Worm (Caenorhabditis elegans) whole organism, L3 larva: ENCODE measurements around the gene F07C6.4.

ENCODE experiments used
- R02D3.7 ChIP-seq: fragments of 150-350 bp; optimal IDR thresholded peaks from 2 replicates; lab custom pipeline; 2014; ENCODE audit warnings: missing biosample characterization, missing genetic modification characterization
- ZK546.5 ChIP-seq: sonication (generic microtip); optimal IDR thresholded peaks from 2 replicates; lab custom pipeline; 2017; ENCODE audit warnings: missing biosample characterization, missing genetic modification characterization
- aly-2 ChIP-seq: fragments of 150-350 bp; optimal IDR thresholded peaks from 2 replicates; lab custom pipeline; 2014; ENCODE audit warnings: missing biosample characterization, missing genetic modification characterization
- ceh-28 ChIP-seq: fragments of 150-350 bp; optimal IDR thresholded peaks from 2 replicates; lab custom pipeline; 2014; ENCODE audit warnings: missing biosample characterization, missing genetic modification reagents, missing genetic modification characterization
- egl-27 ChIP-seq: sonication (generic microtip); optimal IDR thresholded peaks from 4 replicates; lab custom pipeline; 2017; ENCODE audit warnings: missing biosample characterization, missing genetic modification reagents, missing genetic modification characterization
- egl-5 ChIP-seq: fragments of 150-350 bp; optimal IDR thresholded peaks from 2 replicates; lab custom pipeline; 2017; ENCODE audit warnings: missing biosample characterization, missing genetic modification reagents, missing genetic modification characterization, inconsistent platforms
- elt-2 ChIP-seq: sonication (generic microtip); optimal IDR thresholded peaks from 2 replicates; lab custom pipeline; 2016; ENCODE audit warnings: missing genetic modification reagents, mild to moderate bottlenecking, missing genetic modification characterization, missing compliant biosample characterization
- eor-1 ChIP-seq, 2 experiments: fragments of 150-350 bp; optimal IDR thresholded peaks; 2 replicates each; lab custom pipeline; 2014 to 2018; ENCODE audit warnings: missing biosample characterization in 2 of 2, missing genetic modification characterization in 2 of 2
- fkh-10 ChIP-seq: sonication (generic microtip); optimal IDR thresholded peaks from 2 replicates; lab custom pipeline; 2017; ENCODE audit warnings: missing biosample characterization, missing genetic modification reagents, missing genetic modification characterization
- hmg-11 ChIP-seq: sonication (generic microtip); optimal IDR thresholded peaks from 2 replicates; lab custom pipeline; 2016; ENCODE audit warnings: missing genetic modification characterization, missing compliant biosample characterization
- jun-1 ChIP-seq: fragments of 150-350 bp; optimal IDR thresholded peaks from 2 replicates; lab custom pipeline; 2014; ENCODE audit warnings: missing biosample characterization, missing genetic modification reagents, missing genetic modification characterization
- lin-15B ChIP-seq: fragments of 150-350 bp; optimal IDR thresholded peaks from 2 replicates; lab custom pipeline; 2014; ENCODE audit warnings: missing biosample characterization, missing genetic modification characterization
- lsy-12 ChIP-seq: sonication (generic microtip); optimal IDR thresholded peaks from 2 replicates; lab custom pipeline; 2016; ENCODE audit warnings: mild to moderate bottlenecking, missing genetic modification characterization, missing compliant biosample characterization
- mdl-1 ChIP-seq: fragments of 150-350 bp; optimal IDR thresholded peaks from 2 replicates; lab custom pipeline; 2014; ENCODE audit warnings: missing biosample characterization, missing genetic modification characterization
- mml-1 ChIP-seq: fragments of 150-350 bp; sonication (generic microtip); optimal IDR thresholded peaks from 3 replicates; lab custom pipeline; 2014; ENCODE audit warnings: missing biosample characterization, missing genetic modification characterization
- nfya-1 ChIP-seq: sonication (generic microtip); optimal IDR thresholded peaks from 2 replicates; lab custom pipeline; 2017; ENCODE audit warnings: missing genetic modification characterization, mild to moderate bottlenecking, missing compliant biosample characterization, antibody characterized with exemption, moderate library complexity; ENCODE audit not compliant: insufficient read depth
- nhr-12 ChIP-seq: fragments of 150-350 bp; optimal IDR thresholded peaks from 2 replicates; lab custom pipeline; 2014; ENCODE audit warnings: missing biosample characterization, missing genetic modification characterization
- nhr-23 ChIP-seq: fragments of 150-350 bp; optimal IDR thresholded peaks from 2 replicates; lab custom pipeline; 2014; ENCODE audit warnings: missing biosample characterization, missing genetic modification reagents, missing genetic modification characterization
- nhr-237 ChIP-seq: fragments of 150-350 bp; optimal IDR thresholded peaks from 2 replicates; lab custom pipeline; 2014; ENCODE audit warnings: missing biosample characterization, missing genetic modification characterization
- nhr-25 ChIP-seq: sonication (generic microtip); optimal IDR thresholded peaks from 2 replicates; lab custom pipeline; 2017; ENCODE audit warnings: missing biosample characterization, missing genetic modification characterization
- nhr-43 ChIP-seq: sonication (generic microtip); optimal IDR thresholded peaks from 2 replicates; lab custom pipeline; 2016; ENCODE audit warnings: mild to moderate bottlenecking, missing genetic modification characterization, missing compliant biosample characterization; ENCODE audit not compliant: poor library complexity, severe bottlenecking
- nhr-77 ChIP-seq: fragments of 150-350 bp; optimal IDR thresholded peaks from 2 replicates; lab custom pipeline; 2014; ENCODE audit warnings: missing biosample characterization, missing genetic modification characterization
- pha-4 ChIP-seq: fragments of 150-350 bp; optimal IDR thresholded peaks from 2 replicates; lab custom pipeline; 2014; ENCODE audit warnings: missing biosample characterization, missing genetic modification reagents, missing genetic modification characterization
- sea-2 ChIP-seq: fragments of 150-350 bp; sonication (generic microtip); optimal IDR thresholded peaks from 4 replicates; lab custom pipeline; 2014; ENCODE audit warnings: missing biosample characterization, missing genetic modification reagents, missing genetic modification characterization
- skn-1 ChIP-seq: fragments of 150-350 bp; optimal IDR thresholded peaks from 2 replicates; lab custom pipeline; 2014; ENCODE audit warnings: missing biosample characterization, missing genetic modification characterization
- snpc-4 ChIP-seq: fragments of 150-350 bp; optimal IDR thresholded peaks from 2 replicates; lab custom pipeline; 2014; ENCODE audit warnings: missing biosample characterization, missing genetic modification characterization
- tbx-2 ChIP-seq: sonication (generic microtip); optimal IDR thresholded peaks from 2 replicates; lab custom pipeline; 2016; ENCODE audit warnings: mild to moderate bottlenecking, missing genetic modification characterization, missing compliant biosample characterization
- unc-39 ChIP-seq: sonication (generic microtip); optimal IDR thresholded peaks from 4 replicates; lab custom pipeline; 2017; ENCODE audit warnings: missing biosample characterization, missing genetic modification characterization
- unc-62 ChIP-seq: fragments of 150-350 bp; sonication (generic microtip); optimal IDR thresholded peaks from 4 replicates; lab custom pipeline; 2014; ENCODE audit warnings: missing biosample characterization, missing genetic modification reagents, missing genetic modification characterization
- ztf-4 ChIP-seq: fragments of 150-350 bp; optimal IDR thresholded peaks from 2 replicates; lab custom pipeline; 2014; ENCODE audit warnings: missing biosample characterization, missing genetic modification characterization

The F07C6.4 gene

DNA sequence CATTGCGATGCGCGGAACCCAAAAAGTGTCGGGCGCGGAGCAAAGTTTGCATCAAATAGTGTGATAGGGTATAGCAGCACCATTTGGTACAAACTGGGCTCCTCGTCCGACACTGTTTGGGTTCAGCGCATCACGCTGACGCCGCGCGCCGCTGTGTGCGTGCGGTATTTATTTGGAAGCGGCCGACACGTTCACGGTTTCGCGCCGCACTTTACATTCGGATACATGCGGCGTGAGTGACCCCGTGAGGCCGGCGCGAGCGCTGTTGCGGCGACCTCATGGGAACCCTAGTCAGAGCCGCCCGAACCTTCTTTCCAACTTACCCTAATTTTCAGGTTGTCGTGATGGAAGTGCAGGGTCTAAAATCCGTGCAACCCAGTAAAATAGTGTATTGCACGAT is 24.7 kb upstream of the F07C6.4 start:
- TF ChIP-seq jun-1 (no peak), sea-2 (GFP tag; lab: Kevin White, UChicago) (no peak), ceh-28 (tag; lab: Kevin White, UChicago) (no peak), nhr-25 (tag; lab: Kevin White, UChicago) (no peak), elt-2 (tag; lab: Kevin White, UChicago) (no peak), egl-27 (tag; lab: Kevin White, UChicago) (no peak), aly-2 (tag; lab: Kevin White, UChicago) (no peak), nhr-77 (tag; lab: Kevin White, UChicago) (no peak), mdl-1 (no peak), skn-1 (tag; lab: Kevin White, UChicago) (no peak), fkh-10 (no peak), ztf-4 (no peak), pha-4 (tag; lab: Kevin White, UChicago) (no peak)

ce11 chrIV:12781804-12782449 is 23.8 kb upstream of the F07C6.4 start:
- TF ChIP-seq lin-15B (no peak), hmg-11 (tag; lab: Kevin White, UChicago) (no peak), tbx-2 (tag; lab: Kevin White, UChicago) (no peak), ztf-4 (no peak), nhr-43 (tag; lab: Kevin White, UChicago) (no peak), R02D3.7 (no peak), mml-1 (tag; lab: Kevin White, UChicago) (no peak), unc-39 (tag; lab: Kevin White, UChicago) (no peak), nhr-12 (tag; lab: Kevin White, UChicago) (no peak), pha-4 (tag; lab: Kevin White, UChicago) (no peak), egl-5 (no peak), nhr-237 (tag; lab: Kevin White, UChicago) (no peak)

DNA sequence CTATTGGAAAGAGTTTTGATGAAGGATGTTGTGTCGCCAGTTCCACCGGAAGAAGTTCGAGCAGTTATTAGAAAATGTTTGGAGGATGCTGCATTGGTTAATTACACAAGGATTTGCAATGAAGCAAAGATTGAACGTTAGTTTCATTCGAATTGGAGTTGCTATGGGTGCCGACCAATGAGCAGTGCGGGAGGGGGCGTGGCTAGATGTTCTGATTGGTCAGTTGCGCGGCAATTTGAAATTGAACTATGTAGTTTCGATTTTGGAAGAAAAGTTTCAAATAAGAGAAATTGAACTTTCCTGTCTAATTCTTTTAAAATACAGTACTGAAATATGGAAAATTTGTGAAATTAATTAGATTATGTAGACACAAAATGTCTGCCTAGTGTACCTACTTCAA is 22.6 kb upstream of the F07C6.4 start:
- TF ChIP-seq lsy-12 (tag; lab: Kevin White, UChicago) (no peak), eor-1 (tag; optimal IDR thresholded peaks at IDR 0.05; lab: Kevin White, UChicago) (no peak), nhr-23 (tag; lab: Kevin White, UChicago) (no peak), tbx-2 (tag; lab: Kevin White, UChicago) (no peak), nfya-1 (tag; lab: Kevin White, UChicago) (peak; percentile 67), ZK546.5 (tag; lab: Kevin White, UChicago) (no peak), unc-62 (GFP tag; lab: Kevin White, UChicago) (no peak), ceh-28 (tag; lab: Kevin White, UChicago) (no peak)

DNA sequence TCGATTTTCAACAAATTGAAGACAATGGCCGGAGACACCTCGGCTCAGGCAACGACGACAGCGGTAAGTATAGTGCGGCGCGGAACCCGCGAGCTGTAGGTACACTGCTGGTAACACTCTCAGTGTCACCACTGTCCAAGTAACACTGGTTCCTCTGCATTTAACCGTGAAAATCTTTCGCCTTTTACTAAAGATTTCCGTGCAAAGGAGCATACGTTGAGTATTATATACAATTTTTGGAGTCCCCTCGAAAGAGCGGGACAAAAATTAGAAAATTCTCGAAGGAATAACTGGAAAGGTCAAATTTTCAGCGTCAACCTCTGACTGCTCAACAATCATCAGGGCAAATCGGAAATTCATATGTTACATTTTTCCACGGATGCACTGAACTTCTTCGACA is 19.7 kb upstream of the F07C6.4 start:
- TF ChIP-seq snpc-4 (peak; percentile 12), aly-2 (tag; lab: Kevin White, UChicago) (no peak)

ce11 chrIV:12786996-12787395 is 18.7 kb upstream of the F07C6.4 start:
- TF ChIP-seq elt-2 (tag; lab: Kevin White, UChicago): peak; percentile 10

DNA sequence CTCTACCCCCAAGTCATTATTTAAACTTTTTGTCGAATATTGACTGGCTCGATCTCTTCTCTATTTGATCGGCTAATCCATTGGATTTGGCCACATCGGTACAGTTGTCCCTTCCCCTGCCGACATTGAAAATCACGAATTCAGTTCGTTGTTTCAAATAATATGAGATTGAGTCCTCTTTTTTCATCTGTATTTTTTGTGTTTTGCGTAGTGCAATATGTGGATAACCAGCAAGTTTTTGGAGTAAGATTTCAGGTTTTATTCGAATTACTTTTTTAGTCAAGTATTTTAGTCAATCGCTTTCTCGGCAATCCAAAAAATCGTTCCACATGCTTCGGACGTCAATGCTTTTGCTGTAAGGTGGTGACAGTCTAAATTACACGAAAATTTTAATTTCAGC is 16.6 kb upstream of the F07C6.4 start, which contains the start of gene F07C6.3:
TSS of gene F07C6.3 (plus strand) at position 148 of the 400 bp plus-strand sequence.
- TF ChIP-seq unc-39 (tag; lab: Kevin White, UChicago): no peak
- TF ChIP-seq pha-4 (tag; lab: Kevin White, UChicago): no peak
- TF ChIP-seq aly-2 (tag; lab: Kevin White, UChicago): no peak
- no peak for TF ChIP-seq sea-2 (GFP tag; lab: Kevin White, UChicago)
